Fruit fly (Drosophila melanogaster) Kc167 (cell line): Measurements from ENCODE around the gene CG13796.
"Not testable (repeated sequence)": the region's sequence is repeated elsewhere in the genome, so short reads cannot be mapped to it uniquely, and the experiment has no call there.

Experiments used
- Myc ChIP-seq: fragments of >200 bp; optimal IDR thresholded peaks from 2 replicates; lab custom pipeline; 2017; ENCODE audit warnings: missing external identifiers
- Sin3A ChIP-seq: fragments of >200 bp; optimal IDR thresholded peaks from 2 replicates; lab custom pipeline; 2018; ENCODE audit warnings: missing external identifiers
- insv ChIP-seq: fragments of >200 bp; optimal IDR thresholded peaks from 3 replicates; lab custom pipeline; 2018; ENCODE audit warnings: missing external identifiers

DNA sequence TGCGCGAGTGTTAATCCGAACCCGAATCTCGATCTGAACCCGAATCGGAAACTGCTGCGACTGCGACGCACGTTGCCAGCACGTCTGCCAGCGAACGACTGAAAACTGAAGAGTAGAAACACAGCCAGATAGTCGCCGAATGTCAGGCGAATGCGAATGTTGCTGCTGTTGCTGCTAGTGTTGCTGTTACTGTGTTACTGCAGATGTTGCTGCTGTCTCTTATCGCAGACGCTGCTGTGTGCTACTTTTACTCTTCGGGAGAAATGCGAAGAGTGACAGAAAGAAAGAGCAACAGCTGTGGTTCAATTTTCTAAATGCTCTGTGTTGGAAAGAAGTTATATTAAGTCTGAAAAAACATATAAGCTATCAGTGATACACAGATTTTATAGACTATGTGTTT is 6.2 kb upstream of the CG13796 start, which contains the start of gene CG31904:
- TF ChIP-seq insv (lab: Kevin White, UChicago); Sin3A (lab: Kevin White, UChicago); Myc: not testable (repeated sequence)
